4 fruit fly cellular contexts compared by ENCODE assay signal in the genomic region with DNA sequence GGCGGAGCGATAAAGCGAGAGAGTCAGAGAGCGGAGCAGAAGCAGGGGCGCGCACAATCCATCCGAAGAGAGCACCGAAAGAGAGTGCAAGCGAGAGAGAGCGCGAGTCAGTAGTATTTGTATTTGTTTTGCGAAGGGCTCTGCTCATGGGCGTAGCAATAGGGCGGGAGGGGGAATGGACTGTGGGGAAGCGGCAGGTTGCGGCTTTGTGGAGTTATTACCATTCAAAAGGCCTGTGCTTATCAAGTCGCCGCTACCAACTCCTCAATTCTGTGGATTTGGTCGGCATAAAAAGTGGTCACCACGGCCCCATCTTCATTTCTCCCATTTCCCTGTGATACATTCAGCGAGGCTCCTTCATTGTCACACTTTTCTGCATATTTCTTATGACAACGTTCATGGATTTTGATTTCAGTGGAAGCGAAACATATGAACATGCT.
TF ChIP-seq lines count a peak whose summit lies in the region.

No protein-coding gene starts in this region.

TF ChIP-seq in whole organism, embryonic, 481 proteins besides CTCF, POLR2A, EP300 and RAD21 (continued from another document and continues in another):
- TF ChIP-seq abd-A (tag; optimal IDR thresholded peaks at IDR 0.05; lab: Kevin White, UChicago) (peak; percentile 82), CG2889 (GFP tag; IDR thresholded peaks at IDR 0.05; lab: Robert Waterston, UW) (peak; percentile 43; the same call in 1 of the 3 replicates), Atf-2 (GFP tag; optimal IDR thresholded peaks at IDR 0.05; lab: Kevin White, UChicago) (no peak), Xbp1 (GFP tag; optimal IDR thresholded peaks at IDR 0.05; lab: Kevin White, UChicago) (peak; percentile 5), Dp (GFP tag; optimal IDR thresholded peaks at IDR 0.05; lab: Kevin White, UChicago) (no peak), insv (GFP tag; optimal IDR thresholded peaks at IDR 0.05; lab: Kevin White, UChicago) (no peak), luna (GFP tag; optimal IDR thresholded peaks at IDR 0.05; lab: Kevin White, UChicago) (no peak), CG14441 (GFP tag; IDR thresholded peaks at IDR 0.05; lab: Robert Waterston, UW) (peak; percentile 65), Side (GFP tag; optimal IDR thresholded peaks at IDR 0.05; lab: Kevin White, UChicago) (peak; percentile 35), Oli (tag; optimal IDR thresholded peaks at IDR 0.05; lab: Kevin White, UChicago) (peak; percentile 41), gsb (GFP tag; IDR thresholded peaks at IDR 0.05; lab: Robert Waterston, UW) (peak; percentile 40; the same call in 1 of the 2 replicates), CG16815 (GFP tag; optimal IDR thresholded peaks at IDR 0.05; lab: Kevin White, UChicago) (peak; percentile 46), CG17359 (tag; optimal IDR thresholded peaks at IDR 0.05; lab: Kevin White, UChicago) (peak; percentile 15), Optix (GFP tag; IDR thresholded peaks at IDR 0.05; lab: Robert Waterston, UW) (0 out of 3 replicates have a peak, but pooled peaks have one; percentile 30), CG6654 (GFP tag; optimal IDR thresholded peaks at IDR 0.05; lab: Kevin White, UChicago) (peak; percentile 22), CG2120 (GFP tag; optimal IDR thresholded peaks at IDR 0.05; lab: Kevin White, UChicago) (peak; percentile 40), CG11456 (GFP tag; IDR thresholded peaks at IDR 0.05; lab: Robert Waterston, UW) (0 out of 3 replicates have a peak, but pooled peaks have one; percentile 12), lmd (GFP tag; IDR thresholded peaks at IDR 0.05; lab: Robert Waterston, UW) (peak; percentile 64; the same call in 1 of the 2 replicates), CG15696 (tag; optimal IDR thresholded peaks at IDR 0.05; lab: Kevin White, UChicago) (peak; percentile 20), CG14667 (GFP tag; IDR thresholded peaks at IDR 0.05; lab: Robert Waterston, UW) (no peak), yki (optimal IDR thresholded peaks at IDR 0.05; lab: Kevin White, UChicago) (peak; percentile 94), wor (GFP tag; IDR thresholded peaks at IDR 0.05; lab: Robert Waterston, UW) (0 out of 2 replicates have a peak, but pooled peaks have one; percentile 27), gem (tag; optimal IDR thresholded peaks at IDR 0.05; lab: Kevin White, UChicago) (peak; percentile 60), tgo (GFP tag; IDR thresholded peaks at IDR 0.05; lab: Robert Waterston, UW) (peak; percentile 50; the same call in 2 of the 3 replicates), CG10979 (tag; optimal IDR thresholded peaks at IDR 0.05; lab: Kevin White, UChicago) (peak; percentile 15), CG11560 (tag; IDR thresholded peaks at IDR 0.05; lab: Robert Waterston, UW) (no peak), PHDP (tag; optimal IDR thresholded peaks at IDR 0.05; lab: Kevin White, UChicago) (peak; percentile 31), fd96Cb (tag; optimal IDR thresholded peaks at IDR 0.05; lab: Kevin White, UChicago) (peak; percentile 27), CG8924 (tag; optimal IDR thresholded peaks at IDR 0.05; lab: Kevin White, UChicago) (peak; percentile 44), Hr3 (GFP tag; optimal IDR thresholded peaks at IDR 0.05; lab: Kevin White, UChicago) (peak; percentile 37)

TF ChIP-seq in whole organism, prepupa, 60 proteins besides CTCF, POLR2A, EP300 and RAD21 (continued from another document and continues in another):
- peak; percentile 68 for TF ChIP-seq CG11294 (GFP tag; IDR thresholded peaks at IDR 0.05; lab: Robert Waterston, UW)
- TF ChIP-seq CG3919 (GFP tag; optimal IDR thresholded peaks at IDR 0.05; lab: Kevin White, UChicago), result peak; percentile 37
- TF ChIP-seq CG11762 (GFP tag; optimal IDR thresholded peaks at IDR 0.05; lab: Kevin White, UChicago; ENCODE audit: insufficient read depth), result peak; percentile 58
- peak; percentile 38 for TF ChIP-seq Lpt (GFP tag; optimal IDR thresholded peaks at IDR 0.05; lab: Kevin White, UChicago)
- TF ChIP-seq fd59A (GFP tag; optimal IDR thresholded peaks at IDR 0.05; lab: Kevin White, UChicago), result peak; percentile 61
- TF ChIP-seq Gug (GFP tag; IDR thresholded peaks at IDR 0.05; lab: Robert Waterston, UW), result peak; percentile 62; the same call in 1 of the 2 replicates
- TF ChIP-seq CG4318 (GFP tag; optimal IDR thresholded peaks at IDR 0.05; lab: Kevin White, UChicago), result peak; percentile 46
- peak; percentile 67 for TF ChIP-seq lz (GFP tag; optimal IDR thresholded peaks at IDR 0.05; lab: Kevin White, UChicago)
- peak; percentile 31 to 55 for TF ChIP-seq salr (GFP tag; optimal IDR thresholded peaks at IDR 0.05; lab: Kevin White, UChicago)
- TF ChIP-seq eg (GFP tag; IDR thresholded peaks at IDR 0.05; lab: Robert Waterston, UW), result no peak
- TF ChIP-seq Ets96B (tag; optimal IDR thresholded peaks at IDR 0.05; lab: Kevin White, UChicago), result peak; percentile 66
- TF ChIP-seq cyc (GFP tag; optimal IDR thresholded peaks at IDR 0.05; lab: Kevin White, UChicago), result peak; percentile 56
- peak; percentile 61 for TF ChIP-seq CG6792 (GFP tag; optimal IDR thresholded peaks at IDR 0.05; lab: Kevin White, UChicago)
- TF ChIP-seq CG9139 (GFP tag; optimal IDR thresholded peaks at IDR 0.05; lab: Kevin White, UChicago), result peak; percentile 48
- TF ChIP-seq CG32006 (GFP tag; optimal IDR thresholded peaks at IDR 0.05; lab: Kevin White, UChicago), result peak; percentile 66
- TF ChIP-seq CG6276 (GFP tag; optimal IDR thresholded peaks at IDR 0.05; lab: Kevin White, UChicago), result peak; percentile 47
- no peak for TF ChIP-seq Eip93F (GFP tag; optimal IDR thresholded peaks at IDR 0.05; lab: Kevin White, UChicago)
- peak; percentile 67 for TF ChIP-seq CG3032 (tag; optimal IDR thresholded peaks at IDR 0.05; lab: Kevin White, UChicago)
- peak; percentile 70 for TF ChIP-seq achi (GFP tag; optimal IDR thresholded peaks at IDR 0.05; lab: Kevin White, UChicago)
- peak; percentile 30 for TF ChIP-seq Sox102F (GFP tag; optimal IDR thresholded peaks at IDR 0.05; lab: Kevin White, UChicago)
- TF ChIP-seq CG7368 (GFP tag; optimal IDR thresholded peaks at IDR 0.05; lab: Kevin White, UChicago), result peak; percentile 65
- TF ChIP-seq CG1621 (tag; optimal IDR thresholded peaks at IDR 0.05; lab: Kevin White, UChicago), result peak; percentile 67
- TF ChIP-seq pdm3 (GFP tag; optimal IDR thresholded peaks at IDR 0.05; lab: Kevin White, UChicago), result peak; percentile 54
- TF ChIP-seq dsx (GFP tag; optimal IDR thresholded peaks at IDR 0.05; lab: Kevin White, UChicago; ENCODE audit: poor library complexity, severe bottlenecking), result peak; percentile 36
- peak; percentile 47; the same call in 1 of the 3 replicates for TF ChIP-seq CG8119 (GFP tag; IDR thresholded peaks at IDR 0.05; lab: Robert Waterston, UW)
- TF ChIP-seq Met (GFP tag; optimal IDR thresholded peaks at IDR 0.05; lab: Kevin White, UChicago), result peak; percentile 63
- TF ChIP-seq CG15336 (GFP tag; IDR thresholded peaks at IDR 0.05; lab: Robert Waterston, UW), result peak; percentile 45; the same call in 1 of the 2 replicates
- no peak for TF ChIP-seq vri (GFP tag; optimal IDR thresholded peaks at IDR 0.05; lab: Kevin White, UChicago)
- peak; percentile 40 for TF ChIP-seq dac (GFP tag; optimal IDR thresholded peaks at IDR 0.05; lab: Kevin White, UChicago)
- TF ChIP-seq net (GFP tag; optimal IDR thresholded peaks at IDR 0.05; lab: Kevin White, UChicago), result peak; percentile 47
- peak; percentile 7 to 59 for TF ChIP-seq ss (GFP tag; optimal IDR thresholded peaks at IDR 0.05; lab: Kevin White, UChicago)

TF ChIP-seq in whole organism, pupa, 21 proteins besides CTCF, POLR2A, EP300 and RAD21 (continued from another document):
- TF ChIP-seq gl (tag; optimal IDR thresholded peaks at IDR 0.05; lab: Kevin White, UChicago) (peak; percentile 28), CG9948 (tag; optimal IDR thresholded peaks at IDR 0.05; lab: Kevin White, UChicago) (peak; percentile 72)

TF ChIP-seq in whole organism, wandering third instar larva, 38 proteins besides CTCF, POLR2A, EP300 and RAD21 (continued from another document):
- TF ChIP-seq psq (GFP tag; optimal IDR thresholded peaks at IDR 0.05; lab: Kevin White, UChicago) (peak; percentile 54), sv (GFP tag; optimal IDR thresholded peaks at IDR 0.05; lab: Kevin White, UChicago) (no peak), GATAd (GFP tag; optimal IDR thresholded peaks at IDR 0.05; lab: Kevin White, UChicago) (no peak), OdsH (GFP tag; optimal IDR thresholded peaks at IDR 0.05; lab: Kevin White, UChicago) (peak; percentile 69), HLH106 (tag; optimal IDR thresholded peaks at IDR 0.05; lab: Kevin White, UChicago) (peak; percentile 79), pan (optimal IDR thresholded peaks at IDR 0.05; lab: Kevin White, UChicago) (no peak), dl (GFP tag; optimal IDR thresholded peaks at IDR 0.05; lab: Kevin White, UChicago; ENCODE audit: insufficient read depth in 1 of 2, partially characterized antibody in 2 of 2) (peak; percentile 90 to 95), N (GFP tag; optimal IDR thresholded peaks at IDR 0.05; lab: Kevin White, UChicago) (no peak), Rel (GFP tag; optimal IDR thresholded peaks at IDR 0.05; lab: Kevin White, UChicago) (no peak), Rel (tag; optimal IDR thresholded peaks at IDR 0.05; lab: Kevin White, UChicago) (no peak), dmrt93B (GFP tag; optimal IDR thresholded peaks at IDR 0.05; lab: Kevin White, UChicago) (peak; percentile 70), usp (GFP tag; optimal IDR thresholded peaks at IDR 0.05; lab: Kevin White, UChicago) (no peak), Jra (GFP tag; optimal IDR thresholded peaks at IDR 0.05; lab: Kevin White, UChicago) (no peak), Vsx2 (GFP tag; optimal IDR thresholded peaks at IDR 0.05; lab: Kevin White, UChicago; ENCODE audit: partially characterized antibody) (peak; percentile 83), rgr (GFP tag; optimal IDR thresholded peaks at IDR 0.05; lab: Kevin White, UChicago) (peak; percentile 77), br (GFP tag; optimal IDR thresholded peaks at IDR 0.05; lab: Kevin White, UChicago) (peak; percentile 9)
TF ChIP-seq in whole organism, wandering third instar larva: peak in this region for 15.
